Worm (Caenorhabditis elegans): ENCODE data around the gene ins-7.

ins-7 gene

DNA sequence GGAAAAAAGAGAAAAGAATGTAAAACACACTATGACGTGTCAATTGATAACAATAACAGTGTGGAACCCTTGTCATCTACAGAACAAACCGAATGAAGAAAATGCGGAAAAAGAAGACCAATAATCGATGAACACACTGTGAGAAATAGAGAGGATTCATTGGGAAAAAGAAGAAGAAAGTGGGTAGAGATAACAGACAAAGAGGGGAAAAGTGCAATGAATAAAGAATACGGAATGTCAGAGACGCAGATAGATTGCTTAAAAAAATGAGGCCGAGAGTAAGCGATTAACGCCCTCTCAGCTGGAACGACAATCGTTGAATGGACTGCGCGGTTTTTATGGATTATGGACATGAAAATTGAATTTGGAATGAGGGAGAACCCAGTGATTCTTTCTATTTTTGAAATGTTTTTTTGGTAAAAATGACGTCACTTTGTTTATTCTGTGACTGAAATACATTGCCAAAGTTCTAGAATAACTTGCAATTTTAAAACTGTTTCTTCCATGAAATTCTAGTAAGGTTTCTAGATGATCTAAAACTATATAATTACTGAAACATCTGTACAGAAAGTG, 34.8 kb downstream of the ins-7 start, which contains the start of gene amph-1 (continued):
- TF ChIP-seq unc-30 (tag; optimal IDR thresholded peaks at IDR 0.05) (no peak), hpl-2 (GFP tag; optimal IDR thresholded peaks at IDR 0.05) (no peak), C04F5.9 (tag; optimal IDR thresholded peaks at IDR 0.05) (no peak), rnt-1 (tag; optimal IDR thresholded peaks at IDR 0.05) (peak; percentile 45), nhr-85 (tag) (peak; percentile 57), skn-1 (tag; optimal IDR thresholded peaks at IDR 0.05) (peak; percentile 1), lin-15B (tag; optimal IDR thresholded peaks at IDR 0.05) (no peak), zip-4 (GFP tag; optimal IDR thresholded peaks at IDR 0.05) (no peak), lir-3 (tag; optimal IDR thresholded peaks at IDR 0.05; ENCODE audit: poor library complexity) (peak; percentile 2), swsn-7 (tag; optimal IDR thresholded peaks at IDR 0.05) (peak; percentile 19), efl-1 (optimal IDR thresholded peaks at IDR 0.05) (peak; percentile 47 to 62), efl-1 (GFP tag; optimal IDR thresholded peaks at IDR 0.05 in 1 of 2) (no peak), ceh-82 (tag; optimal IDR thresholded peaks at IDR 0.05) (peak in 1 of 3 experiments; percentile 1), isw-1 (GFP tag; IDR thresholded peaks at IDR 0.05) (no peak; the same call in 1 of the 2 replicates), hlh-17 (GFP tag; optimal IDR thresholded peaks at IDR 0.05; ENCODE audit: borderline replicate concordance) (no peak), mab-9 (GFP tag; IDR thresholded peaks at IDR 0.05) (no peak), nhr-20 (tag; optimal IDR thresholded peaks at IDR 0.05) (peak; percentile 35), fos-1 (tag; optimal IDR thresholded peaks at IDR 0.05) (no peak), zag-1 (tag; optimal IDR thresholded peaks at IDR 0.05) (no peak), nhr-77 (tag; optimal IDR thresholded peaks at IDR 0.05) (no peak), nhr-84 (tag; optimal IDR thresholded peaks at IDR 0.05) (no peak), hlh-4 (tag; optimal IDR thresholded peaks at IDR 0.05) (no peak), tbx-2 (tag; optimal IDR thresholded peaks at IDR 0.05) (peak; percentile 15), nhr-71 (tag; optimal IDR thresholded peaks at IDR 0.05) (peak; percentile 37), mep-1 (tag; optimal IDR thresholded peaks at IDR 0.05) (peak; percentile 65), dsc-1 (tag; optimal IDR thresholded peaks at IDR 0.05) (no peak), lin-14 (GFP tag; optimal IDR thresholded peaks at IDR 0.05) (peak; percentile 83), elt-2 (tag; optimal IDR thresholded peaks at IDR 0.05) (no peak)

DNA sequence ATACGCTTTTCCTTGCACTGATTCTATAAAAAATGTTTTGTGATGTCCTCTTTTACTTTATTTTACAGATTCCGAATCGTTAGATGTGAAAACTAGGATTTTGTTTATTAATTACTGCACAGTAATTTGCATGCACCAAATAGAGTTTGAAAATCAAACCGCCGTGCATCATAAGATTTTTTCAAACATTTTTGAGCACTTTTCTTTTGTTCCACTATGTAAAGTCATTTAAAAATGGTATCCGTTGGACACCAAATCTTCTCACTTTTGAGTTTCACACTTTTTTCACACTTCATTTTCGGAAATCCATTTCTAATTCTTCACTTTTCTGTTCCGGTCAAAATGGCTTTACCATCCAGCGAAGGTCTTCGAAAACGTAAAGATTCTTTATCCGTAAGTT, 39.5 kb downstream of the ins-7 start, which contains the start of gene degl-2:
Gene degl-2, plus strand, starts transcription at position 301 of the 400 bp plus-strand sequence.
- no peak for TF ChIP-seq tlp-1 (tag; optimal IDR thresholded peaks at IDR 0.05)
- TF ChIP-seq grh-1 (GFP tag; IDR thresholded peaks at IDR 0.05), result no peak
- TF ChIP-seq unc-86 (tag; optimal IDR thresholded peaks at IDR 0.05), result no peak
- no peak for TF ChIP-seq ama-1 (optimal IDR thresholded peaks at IDR 0.05)
- TF ChIP-seq irx-1 (tag; optimal IDR thresholded peaks at IDR 0.05), result no peak
- TF ChIP-seq nhr-77 (tag; optimal IDR thresholded peaks at IDR 0.05), result no peak
- TF ChIP-seq ceh-90 (tag; optimal IDR thresholded peaks at IDR 0.05), result no peak
- no peak for TF ChIP-seq xbp-1 (tag; optimal IDR thresholded peaks at IDR 0.05)

DNA sequence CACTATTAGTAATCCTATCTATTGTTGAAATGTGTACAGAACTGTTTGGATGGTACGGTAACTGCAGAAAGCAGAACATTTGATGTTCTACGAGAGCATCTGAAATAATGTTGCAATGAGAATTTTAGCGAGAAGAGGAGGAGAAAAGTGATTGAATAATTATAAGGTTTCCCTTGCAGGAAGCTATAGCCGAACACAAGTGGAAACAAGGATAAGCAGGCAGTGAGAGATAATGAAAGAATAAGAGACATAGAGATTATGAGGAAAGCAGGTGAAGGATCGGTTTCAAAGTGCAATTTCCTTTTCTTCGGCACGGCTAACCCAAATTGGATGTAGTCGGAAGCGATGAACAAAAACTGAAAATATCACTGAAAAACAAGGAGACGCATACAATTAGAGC, 40.7 kb downstream of the ins-7 start, which contains the start of gene del-2:
Gene del-2, minus strand, starts transcription at position 101 of the 400 bp plus-strand sequence.
- TF ChIP-seq fkh-8 (tag; optimal IDR thresholded peaks at IDR 0.05) (peak; percentile 67), mef-2 (tag; optimal IDR thresholded peaks at IDR 0.05) (no peak), dsc-1 (tag; optimal IDR thresholded peaks at IDR 0.05) (peak; percentile 17), nhr-47 (tag; optimal IDR thresholded peaks at IDR 0.05) (peak; percentile 6)

DNA sequence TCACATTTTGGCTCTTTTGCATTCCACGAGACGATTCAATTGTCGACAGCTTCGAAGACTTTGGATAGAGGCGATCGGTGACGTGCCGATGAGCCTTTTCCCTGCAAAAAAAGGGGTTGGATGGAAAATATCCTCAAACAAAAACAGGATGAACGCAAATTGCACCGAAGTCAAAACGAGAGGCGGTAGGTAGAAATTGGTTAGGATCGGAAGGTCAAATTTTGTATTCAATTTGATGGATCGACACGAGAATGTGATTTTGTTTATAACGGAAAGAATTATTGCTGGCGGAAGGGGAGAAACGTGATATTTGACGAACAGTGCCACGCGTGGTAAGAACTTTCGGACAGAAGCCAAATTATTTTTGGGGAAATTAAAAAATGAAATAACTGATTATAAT, 47.8 kb downstream of the ins-7 start, which contains the start of gene mca-1:
Gene mca-1, minus strand, starts transcription at position 101 of the 400 bp plus-strand sequence.
- TF ChIP-seq lin-13 (GFP tag; optimal IDR thresholded peaks at IDR 0.05), result no peak
- TF ChIP-seq lsy-2 (tag; optimal IDR thresholded peaks at IDR 0.05), result no peak
- no peak for TF ChIP-seq nhr-237 (tag; optimal IDR thresholded peaks at IDR 0.05)
- no peak for TF ChIP-seq nhr-90 (tag; optimal IDR thresholded peaks at IDR 0.05; ENCODE audit: poor library complexity)
- TF ChIP-seq efl-1 (optimal IDR thresholded peaks at IDR 0.05), result no peak
- TF ChIP-seq efl-1 (GFP tag; optimal IDR thresholded peaks at IDR 0.05 in 1 of 2), result no peak
- TF ChIP-seq C04F5.9 (tag; optimal IDR thresholded peaks at IDR 0.05), result no peak
- no peak for TF ChIP-seq nhr-12 (tag; optimal IDR thresholded peaks at IDR 0.05)
- TF ChIP-seq fkh-10 (GFP tag; optimal IDR thresholded peaks at IDR 0.05), result no peak
- no peak for TF ChIP-seq mef-2 (tag; optimal IDR thresholded peaks at IDR 0.05)
- TF ChIP-seq C34B4.2 (tag; optimal IDR thresholded peaks at IDR 0.05), result no peak
- TF ChIP-seq ceh-63 (GFP tag; optimal IDR thresholded peaks at IDR 0.05), result no peak
- no peak for TF ChIP-seq hlh-4 (tag; optimal IDR thresholded peaks at IDR 0.05)
- TF ChIP-seq snpc-4 (tag; optimal IDR thresholded peaks at IDR 0.05), result no peak
- no peak for TF ChIP-seq ceh-8 (GFP tag; optimal IDR thresholded peaks at IDR 0.05)
- no peak for TF ChIP-seq elt-3 (tag; optimal IDR thresholded peaks at IDR 0.05)
